Worm (Caenorhabditis elegans): Measurements from ENCODE around the gene clec-266.

Gene clec-266

ce11 chrX:6618712-6619111, 4.0 kb downstream of the clec-266 start, which contains the start of gene kqt-1:
kqt-1 (plus strand) TSS chrX:6619012.
- TF ChIP-seq elt-3 (tag; optimal IDR thresholded peaks at IDR 0.05) = no peak

- TF ChIP-seq mep-1 (tag; optimal IDR thresholded peaks at IDR 0.05) (no peak), ztf-11 (tag; optimal IDR thresholded peaks at IDR 0.05) (no peak), nhr-237 (tag; optimal IDR thresholded peaks at IDR 0.05) (no peak), efl-3 (GFP tag; optimal IDR thresholded peaks at IDR 0.05) (no peak), swsn-7 (tag; optimal IDR thresholded peaks at IDR 0.05) (no peak), jun-1 (tag; optimal IDR thresholded peaks at IDR 0.05) (no peak), ceh-90 (tag; optimal IDR thresholded peaks at IDR 0.05) (no peak), unc-62 (GFP tag; optimal IDR thresholded peaks at IDR 0.05) (no peak), fos-1 (tag; optimal IDR thresholded peaks at IDR 0.05) (no peak), nhr-47 (tag; optimal IDR thresholded peaks at IDR 0.05) (no peak), nhr-77 (tag; optimal IDR thresholded peaks at IDR 0.05) (no peak), nhr-85 (tag) (no peak), nhr-20 (tag; optimal IDR thresholded peaks at IDR 0.05) (no peak), nhr-90 (tag; optimal IDR thresholded peaks at IDR 0.05; ENCODE audit: poor library complexity) (no peak), nhr-84 (tag; optimal IDR thresholded peaks at IDR 0.05) (no peak), mab-9 (GFP tag; IDR thresholded peaks at IDR 0.05) (no peak), nhr-76 (tag; optimal IDR thresholded peaks at IDR 0.05) (no peak)
These were observed 5.1 kb downstream of the clec-266 start for ce11 chrX:6617622-6618021.

DNA sequence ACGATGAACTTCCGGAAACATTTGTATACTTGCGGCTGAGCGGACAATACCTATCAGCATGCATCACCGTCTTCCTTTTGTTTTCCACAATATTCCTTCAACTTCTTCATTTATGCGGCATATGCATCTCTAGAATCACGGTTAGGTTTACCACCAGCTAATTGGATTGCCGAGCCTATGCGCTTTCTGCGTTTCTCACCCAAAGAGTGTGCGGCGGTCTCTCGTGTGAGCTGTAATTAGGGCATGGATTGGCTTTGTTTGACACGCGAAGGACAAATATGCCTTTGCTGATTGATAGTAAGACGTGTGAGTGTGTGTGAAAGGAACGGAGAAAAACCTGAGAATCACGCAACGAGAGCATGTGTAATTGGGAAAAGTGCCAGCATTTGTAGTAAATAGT, 9.2 kb downstream of the clec-266 start:
- TF ChIP-seq lin-14 (GFP tag; optimal IDR thresholded peaks at IDR 0.05) (peak; percentile 55), ces-1 (GFP tag; optimal IDR thresholded peaks at IDR 0.05) (no peak), nhr-19 (GFP tag; conservative IDR thresholded peaks at IDR 0.05) (no peak)

DNA sequence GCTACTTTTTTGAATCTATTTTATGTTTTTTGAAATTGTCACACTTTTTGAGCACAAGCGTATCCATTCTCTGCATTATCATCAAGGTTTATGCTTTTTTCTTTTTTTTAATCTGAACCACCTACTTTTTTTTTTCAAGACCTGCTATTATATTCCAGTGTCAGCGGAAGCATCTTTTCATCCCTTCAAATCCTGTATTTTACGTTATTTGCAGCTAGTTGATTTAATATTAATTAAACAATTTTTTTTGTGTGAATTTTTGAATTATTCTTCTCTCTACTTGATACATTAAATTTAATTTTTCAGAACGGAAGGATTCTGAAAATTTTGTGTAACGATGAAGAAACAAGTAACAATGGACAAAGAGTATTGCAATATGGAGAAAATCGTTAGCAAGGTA, 13.0 kb downstream of the clec-266 start, which contains the start of gene C25B8.8:
TSS of gene C25B8.8 (plus strand) at position 301 of the 400 bp plus-strand sequence.
- TF ChIP-seq nhr-76 (tag; optimal IDR thresholded peaks at IDR 0.05) (no peak), xbp-1 (tag; optimal IDR thresholded peaks at IDR 0.05) (no peak), rnt-1 (tag; optimal IDR thresholded peaks at IDR 0.05) (no peak), lin-39 (tag; optimal IDR thresholded peaks at IDR 0.05) (no peak), elt-3 (tag; optimal IDR thresholded peaks at IDR 0.05) (no peak), ceh-90 (tag; optimal IDR thresholded peaks at IDR 0.05) (no peak), unc-98 (GFP tag; IDR thresholded peaks at IDR 0.05) (no peak), ces-1 (GFP tag; optimal IDR thresholded peaks at IDR 0.05) (no peak), sox-4 (tag; optimal IDR thresholded peaks at IDR 0.05) (no peak), dsc-1 (tag; optimal IDR thresholded peaks at IDR 0.05) (no peak), C34B4.2 (tag; optimal IDR thresholded peaks at IDR 0.05) (no peak), nhr-84 (tag; optimal IDR thresholded peaks at IDR 0.05) (no peak), fkh-4 (tag; optimal IDR thresholded peaks at IDR 0.05; ENCODE audit: borderline replicate concordance) (no peak), lin-13 (GFP tag; optimal IDR thresholded peaks at IDR 0.05) (no peak), mab-9 (GFP tag; IDR thresholded peaks at IDR 0.05) (no peak), dpl-1 (GFP tag; optimal IDR thresholded peaks at IDR 0.05) (no peak), nhr-77 (tag; optimal IDR thresholded peaks at IDR 0.05) (no peak), ceh-82 (tag; optimal IDR thresholded peaks at IDR 0.05) (no peak), nhr-20 (tag; optimal IDR thresholded peaks at IDR 0.05) (no peak), lin-14 (GFP tag; optimal IDR thresholded peaks at IDR 0.05) (no peak)

DNA sequence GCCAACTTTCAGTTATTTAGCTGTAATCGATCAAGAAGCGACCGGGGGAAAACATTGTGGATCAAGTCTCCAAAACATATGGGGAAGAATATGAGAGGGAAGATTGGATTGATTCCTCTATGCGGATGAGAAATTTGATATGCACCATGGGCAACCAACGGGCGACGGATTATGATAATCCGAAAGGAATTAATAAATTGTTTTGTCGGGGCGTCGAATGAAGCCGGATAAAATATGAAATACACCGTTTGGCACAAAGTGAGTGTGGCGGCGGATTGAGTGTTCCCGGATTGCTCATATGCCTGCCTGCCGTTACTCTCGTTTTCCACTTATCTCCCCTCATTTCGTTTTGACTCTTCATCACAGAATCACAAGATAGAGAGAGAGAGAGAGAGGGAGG, 13.5 kb downstream of the clec-266 start:
- TF ChIP-seq zag-1 (tag; optimal IDR thresholded peaks at IDR 0.05) (no peak), efl-1 (optimal IDR thresholded peaks at IDR 0.05) (no peak), efl-1 (GFP tag; optimal IDR thresholded peaks at IDR 0.05 in 1 of 2) (peak in 1 of 2 experiments; percentile 51), fkh-8 (tag; optimal IDR thresholded peaks at IDR 0.05) (peak; percentile 48), pax-3 (tag; optimal IDR thresholded peaks at IDR 0.05) (peak; percentile 18), lin-15B (tag; optimal IDR thresholded peaks at IDR 0.05) (no peak), ztf-11 (tag; optimal IDR thresholded peaks at IDR 0.05) (no peak), C04F5.9 (tag; optimal IDR thresholded peaks at IDR 0.05) (no peak), dsc-1 (tag; optimal IDR thresholded peaks at IDR 0.05) (peak; percentile 84), swsn-7 (tag; optimal IDR thresholded peaks at IDR 0.05) (no peak), egl-13 (tag; optimal IDR thresholded peaks at IDR 0.05) (no peak), nhr-90 (tag; optimal IDR thresholded peaks at IDR 0.05; ENCODE audit: poor library complexity) (peak; percentile 6), nhr-47 (tag; optimal IDR thresholded peaks at IDR 0.05) (peak; percentile 17), elt-2 (tag; optimal IDR thresholded peaks at IDR 0.05) (peak; percentile 42)

Measured in whole organism, L1 larva.